Worm (Caenorhabditis elegans): ENCODE data around the gene ncs-3.

ncs-3 gene

ce11 chrX:1053929-1054328 is at the start of gene ncs-3:
Gene ncs-3, plus strand, starts transcription at chrX:1054081.
- no peak for TF ChIP-seq W03F9.2 (tag; optimal IDR thresholded peaks at IDR 0.05)
- no peak for TF ChIP-seq dao-5 (tag; optimal IDR thresholded peaks at IDR 0.05)
- TF ChIP-seq him-1 (tag; optimal IDR thresholded peaks at IDR 0.05): no peak

DNA sequence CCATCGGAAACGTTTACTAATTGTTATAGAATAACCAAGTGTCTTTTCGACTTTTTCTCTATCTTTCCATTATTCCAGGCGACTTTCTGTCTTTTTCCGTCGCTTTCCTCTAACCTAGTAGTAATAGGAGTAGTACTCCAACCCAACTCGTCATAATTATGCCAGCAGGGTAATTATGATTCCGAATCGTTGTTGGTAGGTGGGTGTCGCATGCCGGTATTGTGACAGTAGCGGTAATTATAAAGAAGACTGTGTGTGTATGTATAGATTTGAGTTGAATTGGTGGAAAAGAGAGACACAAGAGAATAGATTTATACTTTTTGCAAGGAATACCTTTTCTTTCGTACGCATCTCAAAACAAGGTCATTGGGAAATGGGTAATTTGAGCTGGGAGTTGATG is 48.9 kb upstream of the ncs-3 start:
- TF ChIP-seq him-1 (tag; optimal IDR thresholded peaks at IDR 0.05) (no peak), dao-5 (tag; optimal IDR thresholded peaks at IDR 0.05) (no peak), W03F9.2 (tag; optimal IDR thresholded peaks at IDR 0.05) (no peak)

DNA sequence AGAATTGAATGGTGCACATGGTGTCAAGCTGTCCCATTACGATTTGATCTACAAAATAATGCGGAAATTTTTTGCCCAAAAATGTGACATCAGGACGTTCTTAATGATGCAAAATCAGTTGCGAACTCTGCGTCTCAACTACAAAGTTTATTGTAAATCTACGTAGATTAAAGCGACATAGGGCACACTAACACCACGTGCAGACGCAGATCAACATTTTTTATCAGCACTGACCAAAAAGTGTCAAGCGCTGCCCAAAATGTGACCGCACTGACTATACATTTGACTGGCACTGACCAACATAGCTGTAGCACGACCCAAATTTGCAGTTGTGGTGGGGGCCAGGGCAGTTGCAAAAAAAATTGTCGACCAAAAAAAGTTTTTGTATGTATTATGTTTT is 44.4 kb upstream of the ncs-3 start:
- TF ChIP-seq dao-5 (tag; optimal IDR thresholded peaks at IDR 0.05): no peak
- TF ChIP-seq him-1 (tag; optimal IDR thresholded peaks at IDR 0.05): no peak
- TF ChIP-seq W03F9.2 (tag; optimal IDR thresholded peaks at IDR 0.05): no peak

ce11 chrX:1010627-1011452 is 43.0 kb upstream of the ncs-3 start:
- TF ChIP-seq him-1 (tag; optimal IDR thresholded peaks at IDR 0.05): no peak
- no peak for TF ChIP-seq W03F9.2 (tag; optimal IDR thresholded peaks at IDR 0.05)
- no peak for TF ChIP-seq dao-5 (tag; optimal IDR thresholded peaks at IDR 0.05)

DNA sequence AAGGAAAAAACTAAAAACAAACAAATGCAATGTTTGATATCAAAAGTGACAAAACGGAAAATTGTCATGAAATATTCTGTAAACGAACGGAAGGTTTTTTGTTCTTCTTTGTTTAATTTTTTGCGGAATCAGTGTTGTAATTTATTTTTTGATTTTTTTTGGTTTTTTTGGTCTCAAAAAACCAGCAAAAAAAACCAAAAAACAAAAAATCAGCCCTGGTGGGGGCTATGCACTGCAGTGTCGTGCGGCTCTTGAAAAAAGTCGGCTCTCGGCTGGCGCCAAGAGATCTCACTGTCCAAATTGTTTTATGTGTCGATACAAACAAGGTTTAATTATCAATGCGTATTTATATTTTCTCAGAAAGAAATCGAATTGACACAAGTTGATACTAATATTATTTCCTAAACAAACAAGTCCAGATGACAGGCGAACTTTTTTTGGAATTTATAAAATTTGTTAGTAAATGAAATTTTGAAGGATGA is 41.5 kb upstream of the ncs-3 start:
- TF ChIP-seq W03F9.2 (tag; optimal IDR thresholded peaks at IDR 0.05) (no peak), him-1 (tag; optimal IDR thresholded peaks at IDR 0.05) (no peak), dao-5 (tag; optimal IDR thresholded peaks at IDR 0.05) (no peak)

ce11 chrX:1014708-1015107 is 39.2 kb upstream of the ncs-3 start:
- TF ChIP-seq W03F9.2 (tag; optimal IDR thresholded peaks at IDR 0.05): no peak
- no peak for TF ChIP-seq dao-5 (tag; optimal IDR thresholded peaks at IDR 0.05)
- TF ChIP-seq him-1 (tag; optimal IDR thresholded peaks at IDR 0.05): no peak

DNA sequence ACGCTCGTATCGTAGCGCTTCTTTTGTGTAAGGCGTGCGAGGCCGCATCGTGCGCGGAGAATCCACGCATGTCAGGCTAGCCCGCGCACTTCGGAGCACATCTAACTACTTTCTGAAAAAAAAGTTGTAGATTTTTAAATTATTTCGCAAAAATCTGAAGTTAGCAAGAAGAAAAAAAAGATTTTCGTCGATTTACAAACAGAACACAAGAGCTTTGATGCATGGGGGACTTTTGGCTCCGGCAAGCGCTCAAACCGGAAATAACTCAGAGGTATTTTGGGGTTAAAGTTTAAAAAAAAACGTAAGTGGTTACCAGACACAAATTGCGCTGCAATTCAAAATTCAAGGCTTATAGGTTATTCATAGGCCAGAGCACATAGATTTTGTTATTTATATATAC is 36.4 kb upstream of the ncs-3 start, which contains the start of the genes F55A4.13 and nlf-1:
F55A4.13 (minus strand) TSS at position 101 of the 400 bp plus-strand sequence.
nlf-1 (minus strand) TSS at position 112 of the 400 bp plus-strand sequence.
- TF ChIP-seq him-1 (tag; optimal IDR thresholded peaks at IDR 0.05) (no peak), dao-5 (tag; optimal IDR thresholded peaks at IDR 0.05) (no peak), W03F9.2 (tag; optimal IDR thresholded peaks at IDR 0.05) (no peak)

DNA sequence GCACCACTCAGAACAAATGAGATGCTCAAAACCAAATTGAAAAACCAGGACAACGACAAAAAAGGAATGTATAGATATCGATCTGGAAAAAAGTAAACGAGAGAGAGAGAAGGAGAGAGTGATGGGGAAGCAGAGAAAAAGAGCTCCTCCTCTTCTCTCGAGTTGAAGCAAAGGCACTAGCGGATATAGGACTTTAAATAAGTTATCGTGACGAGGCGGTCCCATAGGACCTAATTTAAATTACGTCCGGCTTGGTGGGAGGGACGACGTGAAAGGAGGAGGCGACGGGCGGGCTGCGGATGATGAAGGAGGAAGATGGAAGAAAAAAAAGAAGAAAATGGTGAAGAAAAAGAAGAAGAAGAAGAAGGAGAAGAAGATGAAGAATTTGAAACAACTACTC is 35.3 kb upstream of the ncs-3 start:
- no peak for TF ChIP-seq W03F9.2 (tag; optimal IDR thresholded peaks at IDR 0.05)
- no peak for TF ChIP-seq dao-5 (tag; optimal IDR thresholded peaks at IDR 0.05)
- TF ChIP-seq him-1 (tag; optimal IDR thresholded peaks at IDR 0.05): peak; percentile 56

- TF ChIP-seq him-1 (tag; optimal IDR thresholded peaks at IDR 0.05) (peak; percentile 23), dao-5 (tag; optimal IDR thresholded peaks at IDR 0.05) (no peak)
These were observed 32.0 kb upstream of the ncs-3 start for ce11 chrX:1021835-1022311.

- TF ChIP-seq dao-5 (tag; optimal IDR thresholded peaks at IDR 0.05): no peak
These were observed 28.9 kb upstream of the ncs-3 start, which contains the start of gene F55A4.3 for ce11 chrX:1025010-1025409. Gene F55A4.3, minus strand, starts transcription at chrX:1025110.

DNA sequence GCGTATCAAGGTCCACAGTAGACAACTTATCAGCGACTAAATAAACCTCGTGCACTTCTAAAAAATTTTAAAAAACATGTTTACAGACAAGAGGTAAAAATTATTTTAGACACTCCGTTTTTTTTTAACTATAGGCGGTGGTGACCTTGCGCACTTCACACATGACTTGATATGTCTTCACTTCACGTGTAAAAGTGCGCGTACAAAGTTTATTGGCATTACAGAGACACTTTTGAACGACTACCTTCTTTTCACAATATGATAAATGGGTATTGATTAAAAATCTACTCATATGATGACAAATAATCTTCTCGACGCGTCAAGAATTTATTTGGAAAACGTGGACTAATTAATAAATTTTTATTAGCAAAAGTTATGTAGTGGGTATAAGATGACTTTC is 27.2 kb upstream of the ncs-3 start:
- TF ChIP-seq him-1 (tag; optimal IDR thresholded peaks at IDR 0.05) (no peak), W03F9.2 (tag; optimal IDR thresholded peaks at IDR 0.05) (no peak)

DNA sequence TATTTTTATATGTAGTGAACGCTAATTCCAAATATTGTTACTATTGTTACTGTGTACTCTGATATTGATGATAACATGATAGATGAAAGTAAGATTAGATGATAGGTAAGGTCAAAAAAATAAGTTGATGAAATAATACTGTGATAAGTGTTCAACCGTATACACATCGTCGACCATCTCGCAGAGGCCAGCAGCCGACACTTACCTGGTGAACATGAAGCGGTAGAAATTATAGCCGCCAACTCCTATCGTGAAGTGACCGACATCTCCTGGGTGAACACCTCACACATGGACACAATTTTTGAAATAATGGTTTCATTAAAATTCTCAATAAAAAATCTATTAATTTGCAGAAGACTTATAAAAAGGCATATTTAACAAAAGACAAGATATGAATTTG is 26.5 kb upstream of the ncs-3 start:
- no peak for TF ChIP-seq dao-5 (tag; optimal IDR thresholded peaks at IDR 0.05)

DNA sequence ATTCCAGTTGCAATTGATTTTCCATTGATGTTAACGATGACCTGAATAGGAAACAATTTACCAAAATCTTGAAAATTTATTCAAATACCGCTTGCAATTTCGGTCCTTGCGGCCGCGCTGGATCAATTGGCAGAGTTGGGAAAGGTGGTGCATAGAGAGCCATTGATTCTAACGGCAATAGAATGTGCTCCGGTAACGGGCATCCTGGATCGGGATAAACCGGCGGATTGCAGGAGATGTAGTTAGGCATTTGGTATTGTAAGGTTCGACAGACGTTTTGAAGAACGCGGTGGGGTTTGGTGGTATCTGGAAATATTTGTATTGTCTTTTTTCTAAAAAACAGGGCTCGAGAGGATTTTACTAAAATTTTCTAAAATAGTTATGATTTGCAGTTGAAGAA is 23.0 kb upstream of the ncs-3 start:
- TF ChIP-seq W03F9.2 (tag; optimal IDR thresholded peaks at IDR 0.05) (no peak), him-1 (tag; optimal IDR thresholded peaks at IDR 0.05) (no peak), dao-5 (tag; optimal IDR thresholded peaks at IDR 0.05) (no peak)

DNA sequence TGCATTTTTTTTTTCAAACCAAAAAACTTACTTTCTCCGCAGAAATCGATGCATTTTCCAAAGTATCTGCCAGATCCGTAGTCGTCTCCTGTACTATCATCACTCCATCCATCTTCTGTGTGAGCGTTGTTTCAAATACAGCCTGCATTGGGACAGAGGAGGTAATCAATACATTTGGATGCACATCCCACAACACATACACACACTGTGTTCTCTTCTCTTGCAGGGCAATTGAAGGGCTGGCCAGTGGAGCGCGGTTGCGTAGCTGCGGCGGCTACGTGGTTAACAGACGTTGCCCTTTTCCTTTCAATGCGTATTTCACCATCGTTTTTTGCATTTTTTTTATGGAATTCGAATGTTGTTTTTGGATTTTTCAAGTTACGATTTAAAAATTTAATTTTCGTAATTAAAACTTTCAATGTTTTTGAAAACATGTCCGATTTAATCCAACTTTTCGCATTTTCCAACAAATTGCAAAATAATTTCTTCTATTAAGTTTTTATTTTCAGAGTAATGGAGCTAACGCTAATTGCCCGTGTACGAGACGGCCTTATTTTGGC is 18.8 kb upstream of the ncs-3 start, which contains the start of the genes stau-1 and sec-22:
stau-1 (minus strand) TSS at position 248 of the 560 bp plus-strand sequence.
sec-22 (plus strand) TSS at position 510 of the 560 bp plus-strand sequence.
- TF ChIP-seq W03F9.2 (tag; optimal IDR thresholded peaks at IDR 0.05): no peak
- TF ChIP-seq him-1 (tag; optimal IDR thresholded peaks at IDR 0.05): no peak
- TF ChIP-seq dao-5 (tag; optimal IDR thresholded peaks at IDR 0.05): no peak

All from whole organism, L4/young adult.